Worm (Caenorhabditis elegans): ENCODE results near the gene ced-11.

Gene ced-11

DNA sequence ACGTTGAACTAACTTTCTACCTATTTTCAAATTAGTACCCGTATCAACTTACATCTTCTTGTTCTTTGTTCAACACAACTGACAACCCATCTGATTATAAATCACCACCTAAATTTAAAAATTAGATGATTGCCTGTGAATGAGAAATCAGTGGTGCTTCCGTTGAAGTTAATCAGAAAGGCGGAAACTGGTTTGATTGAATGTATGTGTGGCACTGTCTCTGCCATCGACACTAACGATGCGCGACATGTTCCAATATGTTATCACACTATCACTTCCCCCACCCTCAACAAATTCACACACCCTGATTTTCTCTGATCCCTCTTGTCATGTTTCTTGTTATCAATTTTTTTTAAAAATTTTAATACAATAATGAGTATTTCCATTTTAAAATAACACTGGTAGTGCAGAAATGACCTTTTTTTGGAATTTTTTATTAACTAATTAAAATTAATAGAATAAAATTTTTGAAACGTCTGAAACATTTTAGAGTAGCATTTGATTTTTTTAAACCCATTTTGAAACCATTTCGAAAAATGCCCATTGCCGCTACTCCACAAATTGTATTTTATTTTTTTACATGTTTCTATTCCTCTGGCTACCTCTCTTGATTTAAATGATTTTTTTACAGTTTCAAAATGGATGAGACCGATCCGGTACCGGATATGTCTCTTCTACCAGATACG, at the start of gene ced-11:
Gene ced-11 (plus strand): TSS at position 636 of the 686 bp plus-strand sequence.
- no peak for TF ChIP-seq unc-62 (GFP tag; optimal IDR thresholded peaks at IDR 0.05)

DNA sequence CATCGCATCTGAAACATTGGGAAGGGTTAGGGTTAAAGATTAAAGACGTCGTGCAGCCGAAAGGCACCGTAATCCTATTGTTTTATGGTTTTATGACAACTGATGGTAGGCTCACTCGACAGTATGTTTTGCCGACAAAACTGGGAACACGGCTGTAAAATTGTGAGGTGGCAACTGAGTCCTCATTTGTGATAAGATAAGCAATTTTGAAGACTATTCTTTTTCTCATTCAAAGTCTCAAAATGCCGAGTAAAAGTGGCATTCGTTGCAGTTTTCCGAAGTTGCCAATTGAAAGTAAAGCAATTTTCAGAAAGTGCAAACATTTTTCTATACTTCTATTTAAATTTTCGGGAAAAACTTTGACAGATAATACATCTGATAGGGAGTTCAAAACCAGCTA, 49.6 kb upstream of the ced-11 start:
- no peak for TF ChIP-seq unc-62 (GFP tag; optimal IDR thresholded peaks at IDR 0.05)

DNA sequence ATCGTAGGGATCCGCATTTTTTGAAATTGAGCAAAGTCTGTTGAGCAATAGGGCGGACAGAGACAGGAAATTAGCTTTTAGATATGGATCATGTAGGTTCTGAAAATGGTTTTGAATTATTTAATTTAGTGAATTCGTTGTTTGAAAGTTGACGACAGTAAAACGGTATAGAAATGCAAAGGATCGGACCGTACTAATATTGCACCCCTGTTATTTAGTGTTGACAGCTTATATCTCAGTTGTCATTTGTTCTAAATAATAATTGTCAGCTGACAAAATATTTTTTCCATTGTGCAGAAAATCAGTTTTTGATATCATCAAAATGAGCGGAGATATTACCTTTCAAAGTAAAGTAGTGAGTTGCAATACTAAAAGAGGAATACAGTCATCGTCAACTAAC, 48.0 kb upstream of the ced-11 start, which contains the start of gene lin-12:
Gene lin-12 (minus strand): TSS at position 101 of the 400 bp plus-strand sequence.
- TF ChIP-seq unc-62 (GFP tag; optimal IDR thresholded peaks at IDR 0.05): no peak

DNA sequence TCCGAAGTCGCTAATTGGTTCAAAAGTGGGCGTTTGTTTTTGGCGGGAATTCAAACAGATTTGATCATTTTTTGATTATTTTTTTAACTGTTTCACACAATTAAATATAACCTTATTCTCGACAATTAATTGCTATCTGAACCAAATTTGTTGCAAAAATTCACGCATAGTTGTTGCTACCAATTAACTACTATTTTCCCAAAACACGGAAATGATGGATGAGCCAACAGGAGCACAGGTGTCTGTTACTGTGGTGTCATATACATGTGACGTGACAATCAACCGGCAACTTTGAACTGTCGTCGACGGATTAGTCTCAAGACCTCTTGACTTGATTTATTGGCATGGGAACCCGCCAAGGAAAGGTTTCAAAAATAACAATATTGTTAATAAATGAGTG, 46.7 kb upstream of the ced-11 start:
- TF ChIP-seq unc-62 (GFP tag; optimal IDR thresholded peaks at IDR 0.05): no peak

DNA sequence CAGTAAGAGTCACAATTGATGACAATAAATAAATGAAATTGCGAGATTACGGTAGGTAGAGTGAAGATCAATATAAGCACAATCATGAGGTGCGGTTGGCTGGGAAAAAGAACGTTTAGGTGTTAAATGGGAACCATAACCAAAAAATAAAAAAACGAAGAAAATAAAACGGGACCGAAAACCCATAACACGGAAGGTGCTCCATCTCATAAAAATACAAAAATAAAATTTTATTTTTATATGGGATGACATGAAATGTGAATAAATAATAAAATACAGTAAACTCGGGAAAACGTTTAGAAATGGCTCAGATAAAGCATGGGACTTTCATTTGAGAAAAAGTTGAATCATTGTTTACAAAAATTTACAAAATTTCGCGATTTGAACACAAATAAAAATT, 43.8 kb upstream of the ced-11 start, which contains the start of gene F02A9.7:
Gene F02A9.7 (minus strand): TSS at position 101 of the 400 bp plus-strand sequence.
- TF ChIP-seq unc-62 (GFP tag; optimal IDR thresholded peaks at IDR 0.05): no peak

DNA sequence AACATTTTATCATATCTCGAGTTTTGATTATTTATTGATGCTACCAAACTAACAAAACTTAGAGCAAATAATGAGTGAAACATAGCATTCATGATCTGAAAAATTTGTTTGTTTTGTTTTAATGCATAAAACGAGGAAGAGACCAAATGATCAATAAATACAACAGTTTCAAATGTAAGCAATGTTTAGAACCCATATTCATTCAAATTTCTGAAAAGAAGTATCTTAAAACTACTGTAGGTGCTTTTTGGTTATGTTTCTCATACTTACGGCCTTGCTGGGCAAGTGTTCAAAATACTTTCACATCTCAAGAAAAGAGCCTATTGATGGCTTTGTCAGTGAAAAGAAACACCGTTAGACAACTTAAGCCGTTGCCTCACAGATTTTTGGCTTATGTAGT, 41.6 kb upstream of the ced-11 start, which contains the start of gene F02A9.1:
Gene F02A9.1 (minus strand): TSS at position 101 of the 400 bp plus-strand sequence.
- no peak for TF ChIP-seq unc-62 (GFP tag; optimal IDR thresholded peaks at IDR 0.05)

DNA sequence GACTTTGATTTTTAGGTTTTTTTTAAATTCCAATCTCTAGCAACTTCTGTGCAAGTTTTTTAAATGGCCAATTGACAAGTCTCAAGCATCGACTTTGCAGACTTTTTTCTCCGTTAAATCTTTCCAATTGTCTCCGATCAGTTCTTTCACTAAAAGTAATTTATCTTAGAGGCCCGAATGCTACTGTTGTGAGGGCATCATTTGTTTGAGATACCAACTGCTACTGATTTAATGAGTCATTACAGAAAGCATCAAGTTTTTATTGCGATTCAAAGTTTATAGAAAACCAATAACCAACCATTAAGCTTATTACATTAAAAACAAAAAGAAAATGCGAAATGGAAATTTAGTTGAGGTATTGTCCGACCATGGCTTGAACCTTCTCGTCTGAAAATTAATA, 39.2 kb upstream of the ced-11 start:
- no peak for TF ChIP-seq unc-62 (GFP tag; optimal IDR thresholded peaks at IDR 0.05)

DNA sequence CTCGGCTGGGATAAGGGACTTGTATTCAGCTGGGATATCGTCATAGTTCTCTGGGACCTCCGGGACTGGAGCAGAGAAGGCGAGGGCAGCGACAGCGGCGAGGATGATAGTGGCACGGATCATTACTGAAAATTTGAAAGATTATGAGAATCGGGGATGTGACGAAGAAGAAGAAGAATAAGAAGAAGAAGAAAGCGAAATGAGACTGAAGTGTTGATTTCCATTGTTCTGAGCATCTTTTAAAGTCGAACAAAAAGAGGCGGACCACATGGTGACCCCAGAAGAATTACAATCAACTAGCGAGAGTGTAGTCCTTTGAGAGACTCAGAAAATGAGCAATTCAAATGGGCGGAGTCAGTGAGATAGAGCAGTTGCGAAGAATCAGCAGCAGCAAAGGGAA, 38.3 kb upstream of the ced-11 start, which contains the start of gene far-1:
Gene far-1 (minus strand): TSS at position 125 of the 400 bp plus-strand sequence.
- no peak for TF ChIP-seq unc-62 (GFP tag; optimal IDR thresholded peaks at IDR 0.05)

DNA sequence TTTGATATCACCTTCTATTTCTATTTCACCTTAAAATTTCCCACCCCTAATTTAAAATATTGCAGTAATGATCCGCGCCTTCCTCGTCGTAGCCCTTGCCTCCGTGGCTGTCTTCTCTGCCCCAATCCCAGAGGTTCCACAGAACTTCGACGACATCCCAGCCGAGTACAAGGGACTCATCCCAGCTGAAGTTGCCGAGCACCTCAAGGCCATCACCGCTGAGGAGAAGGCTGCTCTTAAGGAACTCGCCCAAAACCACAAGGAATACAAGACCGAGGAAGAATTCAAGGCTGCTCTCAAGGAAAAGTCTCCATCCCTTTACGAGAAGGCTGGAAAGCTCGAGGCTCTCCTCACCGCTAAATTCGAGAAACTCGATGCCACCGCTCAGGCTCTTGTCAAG, 37.6 kb upstream of the ced-11 start, which contains the start of gene far-2:
Gene far-2 (plus strand): TSS at position 66 of the 400 bp plus-strand sequence.
- no peak for TF ChIP-seq unc-62 (GFP tag; optimal IDR thresholded peaks at IDR 0.05)

DNA sequence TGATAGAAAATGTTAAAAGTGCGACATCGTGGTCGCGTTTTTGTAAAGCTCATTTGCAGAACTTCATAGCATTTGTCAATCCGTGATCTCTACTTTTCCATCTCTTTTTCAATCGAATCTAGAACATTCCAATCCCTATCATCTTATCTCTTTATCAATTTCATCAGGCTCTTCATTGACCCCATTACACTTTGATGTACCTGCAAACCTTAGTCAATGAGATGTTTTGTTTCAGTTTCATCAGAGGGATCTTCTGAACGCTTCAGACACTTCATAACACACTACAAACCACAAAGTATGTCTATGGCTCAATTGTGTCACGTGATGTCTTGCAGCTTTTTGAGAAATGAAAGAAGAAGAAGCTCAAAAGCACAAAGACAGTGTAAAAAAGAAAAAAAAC, 36.2 kb upstream of the ced-11 start:
- TF ChIP-seq unc-62 (GFP tag; optimal IDR thresholded peaks at IDR 0.05): no peak

DNA sequence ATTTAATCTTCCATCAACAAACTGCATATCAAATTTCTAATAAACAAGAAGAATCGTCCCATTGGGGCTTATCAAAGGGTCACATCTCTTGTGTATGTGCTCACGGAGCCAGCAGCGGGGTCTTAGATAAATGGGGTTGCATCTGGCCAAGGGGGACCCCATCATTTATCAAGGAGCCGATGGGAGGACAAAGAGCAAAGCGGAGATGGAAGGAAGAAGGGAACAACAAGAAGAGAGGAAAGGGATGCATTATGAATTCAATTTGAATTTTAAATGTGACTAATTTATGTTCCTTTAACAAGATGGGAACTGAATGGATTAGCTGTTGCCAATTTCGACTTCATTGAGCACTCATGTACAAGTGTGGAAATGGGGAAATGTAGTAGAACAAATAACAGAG, 35.0 kb upstream of the ced-11 start:
- TF ChIP-seq unc-62 (GFP tag; optimal IDR thresholded peaks at IDR 0.05): no peak

DNA sequence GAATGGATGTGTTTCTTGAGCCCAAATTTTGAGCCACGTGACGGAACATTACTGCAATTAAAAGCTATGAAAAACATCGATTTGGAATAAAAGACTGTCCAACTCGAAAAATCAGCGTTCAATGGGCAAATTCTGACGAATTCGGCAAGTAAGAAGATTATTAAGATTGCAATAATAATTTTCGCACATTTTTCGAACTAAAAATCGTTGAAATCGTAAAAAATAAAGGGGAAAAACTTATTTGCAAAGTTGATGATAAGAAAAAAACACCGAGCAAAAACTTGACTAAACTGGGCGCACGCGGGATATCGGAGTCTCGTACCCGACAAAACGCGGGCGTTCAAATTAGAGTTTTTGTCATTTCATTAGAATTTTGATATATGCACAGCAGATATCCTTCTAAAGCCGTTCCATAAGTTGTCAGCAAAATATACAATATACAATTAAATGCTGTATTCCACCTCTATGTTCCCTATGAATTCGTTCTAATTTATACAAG, 30.0 kb upstream of the ced-11 start, which contains the start of the genes mccc-2 and mrpl-44:
Gene mccc-2 (minus strand): TSS at position 51 of the 499 bp plus-strand sequence.
Gene mrpl-44 (minus strand): TSS at position 51 of the 499 bp plus-strand sequence.
- TF ChIP-seq unc-62 (GFP tag; optimal IDR thresholded peaks at IDR 0.05): no peak

DNA sequence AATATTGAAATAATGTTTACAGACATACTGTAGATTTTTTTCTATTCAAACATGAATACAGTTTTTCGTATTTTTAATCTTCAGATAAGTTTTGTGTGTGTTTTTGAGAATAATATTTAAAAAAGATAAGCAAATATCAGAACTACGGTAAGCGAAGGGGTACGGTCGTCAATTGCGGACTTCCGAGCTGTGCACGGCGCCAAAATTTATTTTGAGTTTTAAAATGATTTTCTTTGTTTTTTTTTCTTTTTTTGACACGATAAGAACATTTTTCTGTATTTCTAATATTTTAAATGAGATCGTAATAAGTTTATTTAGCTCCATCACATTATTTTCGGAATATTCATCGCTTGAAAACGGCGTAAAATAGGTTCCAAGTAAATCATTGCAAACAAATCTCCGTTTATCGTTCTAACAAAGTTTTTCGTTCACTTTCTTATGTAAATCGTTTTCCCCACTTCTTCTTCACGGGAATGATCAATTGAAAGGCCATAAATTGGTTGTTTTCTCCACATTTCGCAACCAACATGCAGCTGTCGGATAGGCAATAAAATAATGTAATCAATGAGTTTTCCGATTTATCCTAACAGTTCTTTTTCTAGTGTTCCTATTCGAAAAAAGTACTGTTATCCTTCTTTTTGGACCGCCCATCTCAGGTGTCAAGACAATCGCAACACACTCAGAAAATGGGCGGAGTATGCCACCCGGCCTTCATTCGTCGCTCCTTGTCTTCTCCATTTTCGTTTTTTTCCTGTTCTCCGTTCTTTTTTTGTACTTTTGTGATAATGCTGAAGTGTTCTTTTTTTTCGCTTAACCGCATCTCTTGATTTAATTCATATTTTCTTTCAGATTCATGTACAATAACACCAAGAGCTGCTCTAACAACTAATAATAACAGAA, 27.7 kb upstream of the ced-11 start, which contains the start of gene glp-1:
Gene glp-1 (plus strand): TSS at position 850 of the 900 bp plus-strand sequence.
- TF ChIP-seq unc-62 (GFP tag; optimal IDR thresholded peaks at IDR 0.05): no peak

DNA sequence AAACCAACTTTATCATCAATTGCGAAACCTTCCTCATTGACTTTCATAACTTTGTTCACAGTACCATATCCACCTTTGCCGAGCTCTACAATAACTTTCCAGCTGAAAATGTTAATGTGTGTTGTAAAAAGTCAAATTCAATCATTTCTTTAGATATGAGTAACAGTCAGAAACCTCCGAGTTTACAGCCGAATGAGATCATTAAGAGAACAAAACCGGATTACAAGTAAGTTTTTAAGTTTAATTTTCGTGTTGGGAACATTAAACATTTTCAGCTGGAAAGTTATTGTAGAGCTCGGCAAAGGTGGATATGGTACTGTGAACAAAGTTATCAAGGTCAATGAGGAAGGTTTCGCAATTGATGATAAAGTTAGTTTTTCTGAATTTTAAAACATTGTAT, 18.1 kb upstream of the ced-11 start, which contains the start of gene ZK507.1:
Gene ZK507.1 (minus strand): TSS at position 101 of the 400 bp plus-strand sequence.
- no peak for TF ChIP-seq unc-62 (GFP tag; optimal IDR thresholded peaks at IDR 0.05)

DNA sequence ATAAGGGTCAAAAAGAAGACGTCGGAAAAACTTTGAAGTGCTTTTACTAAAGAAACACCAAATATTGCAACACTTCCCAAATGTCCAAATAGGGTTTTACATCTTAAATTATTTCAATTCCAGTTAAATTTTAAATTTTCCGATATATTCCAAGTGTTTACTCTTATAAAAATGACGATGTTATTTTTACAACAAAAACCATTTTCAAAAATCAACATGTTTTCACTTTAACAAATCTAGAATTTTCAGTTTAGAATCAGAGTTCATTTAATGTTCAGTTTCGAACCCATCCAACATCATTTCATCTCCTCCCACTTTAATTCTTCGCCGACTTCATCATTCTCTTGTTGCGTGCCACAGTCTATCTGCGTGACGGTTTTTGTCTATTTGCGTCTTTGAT, 15.7 kb upstream of the ced-11 start, which contains the start of gene dos-1:
Gene dos-1 (plus strand): TSS at position 301 of the 400 bp plus-strand sequence.
- no peak for TF ChIP-seq unc-62 (GFP tag; optimal IDR thresholded peaks at IDR 0.05)

DNA sequence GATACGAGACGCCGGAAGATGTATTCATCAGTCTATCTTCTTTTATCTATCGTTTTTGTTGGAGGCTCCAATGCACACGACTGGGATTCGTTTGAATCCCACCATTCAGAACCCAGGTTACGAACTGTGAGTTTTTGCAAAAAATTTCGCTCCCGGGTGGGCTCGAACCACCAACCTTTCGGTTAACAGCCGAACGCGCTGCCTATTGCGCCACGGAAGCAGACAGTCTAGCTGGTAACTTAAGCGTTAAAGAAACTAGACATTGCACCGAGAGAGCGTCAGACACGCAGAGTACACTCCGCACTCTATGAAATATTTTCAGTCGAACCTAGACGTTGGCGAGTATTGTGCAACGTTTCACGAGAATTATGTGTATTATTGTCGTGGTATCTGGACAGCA, 15.3 kb upstream of the ced-11 start:
- no peak for TF ChIP-seq unc-62 (GFP tag; optimal IDR thresholded peaks at IDR 0.05)

Measured in whole organism, dauer.